Worm (Caenorhabditis elegans): ENCODE data around the gene lmd-4.

Gene lmd-4

ce11 chrV:7320909-7321308 is at the start of gene lmd-4:
TSS of gene lmd-4 (minus strand) at chrV:7321009.
- no peak for TF ChIP-seq ztf-6 (GFP tag; IDR thresholded peaks at IDR 0.05)
- TF ChIP-seq somi-1 (GFP tag; optimal IDR thresholded peaks at IDR 0.05): no peak
- TF ChIP-seq unc-62 (GFP tag; optimal IDR thresholded peaks at IDR 0.05): no peak
- TF ChIP-seq F22D6.2 (tag; optimal IDR thresholded peaks at IDR 0.05): no peak
- TF ChIP-seq hmg-20 (GFP tag; IDR thresholded peaks at IDR 0.05): no peak
- no peak for TF ChIP-seq F52B5.7 (tag; optimal IDR thresholded peaks at IDR 0.05)
- TF ChIP-seq C17E4.6 (GFP tag; IDR thresholded peaks at IDR 0.05): no peak
- TF ChIP-seq attf-6 (GFP tag; IDR thresholded peaks at IDR 0.05): no peak
- TF ChIP-seq lin-40 (tag; optimal IDR thresholded peaks at IDR 0.05): no peak
- no peak for TF ChIP-seq mcd-1 (GFP tag; IDR thresholded peaks at IDR 0.05)
- TF ChIP-seq mxl-1 (tag; optimal IDR thresholded peaks at IDR 0.05): no peak
- TF ChIP-seq cebp-2 (GFP tag; IDR thresholded peaks at IDR 0.05): no peak

- TF ChIP-seq athp-1 (tag; optimal IDR thresholded peaks at IDR 0.05) (no peak), mel-28 (tag; optimal IDR thresholded peaks at IDR 0.05; ENCODE audit: borderline replicate concordance) (no peak), nhr-27 (tag; optimal IDR thresholded peaks at IDR 0.05) (no peak), snpc-4 (GFP tag; optimal IDR thresholded peaks at IDR 0.05) (no peak), snpc-4 (tag; optimal IDR thresholded peaks at IDR 0.05) (no peak), tbp1 (GFP tag; optimal IDR thresholded peaks at IDR 0.05) (no peak), lin-54 (GFP tag; optimal IDR thresholded peaks at IDR 0.05) (no peak), ceh-79 (tag; optimal IDR thresholded peaks at IDR 0.05) (no peak), K12H6.12 (tag; optimal IDR thresholded peaks at IDR 0.05) (no peak), ccch-3 (GFP tag; optimal IDR thresholded peaks at IDR 0.05) (no peak), F22D6.2 (tag; optimal IDR thresholded peaks at IDR 0.05) (no peak)
These were observed 48.8 kb upstream of the lmd-4 start, which contains the start of gene srj-14 for ce11 chrV:7369578-7369977. TSS of gene srj-14 (plus strand) at chrV:7369708.

DNA sequence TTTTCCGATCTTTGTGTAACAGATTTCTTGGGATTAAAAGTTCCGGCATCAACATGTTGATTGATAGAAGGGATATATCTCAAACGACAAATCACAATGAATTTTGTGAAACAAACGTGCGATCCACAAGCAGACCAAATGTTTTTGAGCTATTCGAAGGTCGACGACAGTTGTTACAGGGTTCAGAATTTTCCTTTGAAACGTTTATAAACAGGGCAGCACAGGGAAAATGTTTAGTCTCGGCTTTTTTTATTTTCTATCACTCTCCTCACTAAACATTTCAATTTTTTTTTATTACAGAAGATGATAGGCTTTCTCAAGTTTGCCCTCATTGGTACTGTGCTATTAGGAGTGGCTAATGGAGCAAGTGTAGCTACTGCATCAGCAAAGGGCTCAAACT is 44.1 kb upstream of the lmd-4 start, which contains the start of gene exc-13:
exc-13 (plus strand) TSS at position 301 of the 400 bp plus-strand sequence.
- TF ChIP-seq Y56A3A.18 (GFP tag; IDR thresholded peaks at IDR 0.05) (no peak), bed-1 (GFP tag; IDR thresholded peaks at IDR 0.05) (no peak), ztf-18 (tag; optimal IDR thresholded peaks at IDR 0.05) (no peak), sdz-38 (tag; optimal IDR thresholded peaks at IDR 0.05) (no peak), madf-8 (GFP tag; conservative IDR thresholded peaks at IDR 0.05) (no peak), cebp-1 (GFP tag; IDR thresholded peaks at IDR 0.05) (no peak), cebp-1 (tag; optimal IDR thresholded peaks at IDR 0.05) (no peak), hmg-1.2 (GFP tag; IDR thresholded peaks at IDR 0.05) (no peak), C06A6.2 (GFP tag; conservative IDR thresholded peaks at IDR 0.05) (no peak)

- TF ChIP-seq let-607 (tag; optimal IDR thresholded peaks at IDR 0.05): no peak
- peak; percentile 59 for TF ChIP-seq nhr-80 (tag; optimal IDR thresholded peaks at IDR 0.05)
These were observed 43.2 kb upstream of the lmd-4 start, which contains the start of gene cyp-35A2 for ce11 chrV:7364059-7364458. TSS of gene cyp-35A2 (minus strand) at chrV:7364182.

DNA sequence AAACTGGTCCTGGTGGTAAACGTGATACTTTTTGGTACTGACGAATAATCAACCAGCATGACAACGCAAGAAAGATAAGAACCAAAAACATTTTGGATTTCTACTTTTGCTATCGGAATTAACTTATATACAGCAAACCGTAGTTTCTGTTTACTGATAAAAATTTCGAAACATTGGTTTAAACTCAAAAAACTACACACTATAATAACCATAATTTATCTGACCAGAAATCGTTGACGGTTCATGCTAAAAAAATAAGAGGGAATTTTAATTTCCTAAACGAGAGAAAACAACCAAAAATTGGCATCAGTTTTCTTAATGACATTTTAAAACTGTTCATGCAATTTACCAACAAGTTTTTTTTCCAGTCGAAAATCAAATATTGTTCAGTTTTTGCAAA is 40.9 kb upstream of the lmd-4 start, which contains the start of gene cyp-35A1:
cyp-35A1 (minus strand) TSS at position 101 of the 400 bp plus-strand sequence.
- TF ChIP-seq efl-1 (GFP tag; optimal IDR thresholded peaks at IDR 0.05) (no peak), lsl-1 (GFP tag; optimal IDR thresholded peaks at IDR 0.05) (no peak), ama-1 (optimal IDR thresholded peaks at IDR 0.05) (no peak), ama-1 (GFP tag; optimal IDR thresholded peaks at IDR 0.05) (no peak), snpc-1.3 (tag; optimal IDR thresholded peaks at IDR 0.05; ENCODE audit: insufficient read depth) (no peak), sptf-2 (GFP tag; optimal IDR thresholded peaks at IDR 0.05) (no peak), egl-18 (GFP tag; IDR thresholded peaks at IDR 0.05) (no peak), akir-1 (GFP tag; optimal IDR thresholded peaks at IDR 0.05) (no peak), hmg-20 (GFP tag; IDR thresholded peaks at IDR 0.05) (no peak), hmg-1.2 (GFP tag; IDR thresholded peaks at IDR 0.05) (no peak), snpc-4 (GFP tag; optimal IDR thresholded peaks at IDR 0.05) (no peak), snpc-4 (tag; optimal IDR thresholded peaks at IDR 0.05) (no peak), snpc-3.4 (tag; optimal IDR thresholded peaks at IDR 0.05) (no peak), bed-2 (GFP tag; IDR thresholded peaks at IDR 0.05) (no peak), T26A5.8 (tag; optimal IDR thresholded peaks at IDR 0.05) (no peak), ztf-26 (tag; optimal IDR thresholded peaks at IDR 0.05) (no peak)

Data from whole organism, young adult.